Fruit fly (Drosophila melanogaster): ENCODE results near the gene CG7016.

CG7016 gene

DNA sequence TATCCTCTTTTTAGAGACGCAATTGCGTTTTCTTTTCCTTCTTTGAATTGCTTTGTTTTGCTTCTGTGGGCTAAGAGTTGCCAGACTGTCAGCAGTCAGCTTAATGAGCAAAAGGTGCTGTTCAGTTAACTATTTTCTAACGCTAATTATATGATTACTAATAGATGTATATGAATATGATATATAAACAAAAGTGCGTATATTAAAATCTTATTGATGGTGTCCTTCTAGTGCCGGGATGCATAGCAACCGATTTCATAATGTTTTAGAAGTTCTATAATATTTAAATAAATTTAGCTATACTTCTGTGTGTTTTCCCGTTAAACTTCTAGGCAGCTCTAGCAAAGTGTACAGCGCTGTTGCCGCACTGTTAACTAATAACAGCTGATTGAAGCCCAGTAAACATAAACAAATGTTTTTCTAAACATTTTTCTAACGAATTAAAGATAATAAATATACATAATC lies 32.8 kb upstream of the CG7016 start, which contains the start of the genes Kaz and CG43273 (continued):
- TF ChIP-seq dl (GFP tag; optimal IDR thresholded peaks at IDR 0.05; ENCODE audit: insufficient read depth in 1 of 2, partially characterized antibody in 2 of 2), result no peak
- TF ChIP-seq Dif (GFP tag; optimal IDR thresholded peaks at IDR 0.05; ENCODE audit: partially characterized antibody), result no peak
- no peak for TF ChIP-seq dsf (GFP tag; optimal IDR thresholded peaks at IDR 0.05; ENCODE audit: borderline replicate concordance)
- no peak for TF ChIP-seq Hr78 (GFP tag; optimal IDR thresholded peaks at IDR 0.05)
- peak; percentile 75 for TF ChIP-seq psq (GFP tag; optimal IDR thresholded peaks at IDR 0.05)
- no peak for TF ChIP-seq h (GFP tag; optimal IDR thresholded peaks at IDR 0.05)
- no peak for TF ChIP-seq Hnf4 (GFP tag; optimal IDR thresholded peaks at IDR 0.05)
- TF ChIP-seq Rel (GFP tag; optimal IDR thresholded peaks at IDR 0.05), result no peak
- no peak for TF ChIP-seq Rel (tag; optimal IDR thresholded peaks at IDR 0.05)
- TF ChIP-seq sv (GFP tag; optimal IDR thresholded peaks at IDR 0.05), result peak; percentile 15
- TF ChIP-seq Vsx2 (GFP tag; optimal IDR thresholded peaks at IDR 0.05; ENCODE audit: partially characterized antibody), result no peak
- peak in 1 of 2 experiments; percentile 68 for TF ChIP-seq foxo (GFP tag; optimal IDR thresholded peaks at IDR 0.05)

DNA sequence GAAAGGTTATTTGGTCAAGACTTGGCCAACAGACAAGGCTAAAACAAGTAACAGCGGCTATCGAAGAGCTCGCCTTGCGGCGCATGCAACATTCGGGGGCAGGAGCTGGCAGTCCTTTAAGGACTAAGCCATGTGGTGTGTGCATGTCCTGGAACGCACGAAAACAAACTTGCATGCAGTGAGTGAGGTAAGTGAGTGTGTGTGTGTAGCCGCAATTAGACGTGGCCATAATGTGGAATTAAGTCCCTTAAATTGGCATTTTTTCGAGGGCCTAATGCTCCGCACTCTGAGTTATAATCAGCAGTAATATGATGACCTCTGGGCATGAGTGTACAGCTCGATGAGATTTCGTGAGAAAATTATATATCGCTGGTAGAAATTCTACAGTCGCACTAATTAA lies 29.1 kb upstream of the CG7016 start, which contains the start of gene sosie:
sosie (plus strand) TSS at position 301 of the 400 bp plus-strand sequence.
- TF ChIP-seq dsf (GFP tag; optimal IDR thresholded peaks at IDR 0.05; ENCODE audit: borderline replicate concordance) (no peak), br (GFP tag; optimal IDR thresholded peaks at IDR 0.05) (no peak)

DNA sequence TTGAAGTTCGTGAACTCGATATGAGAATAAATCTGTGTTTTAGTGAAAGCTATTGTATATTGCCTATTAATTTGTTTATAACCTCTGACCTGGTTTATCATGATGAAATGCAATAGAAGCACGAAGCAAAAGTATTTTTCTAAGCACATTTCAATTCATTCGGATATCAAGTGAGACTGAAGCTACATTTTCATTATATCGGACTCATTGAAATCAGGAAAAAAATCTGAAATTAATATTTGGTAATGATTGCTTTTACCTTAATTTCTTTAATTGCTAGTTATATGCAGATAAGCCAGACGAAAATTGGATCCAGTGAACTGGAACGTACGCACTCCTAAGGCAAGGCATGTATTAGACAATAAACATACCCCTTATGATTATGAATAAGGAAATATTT lies 21.7 kb upstream of the CG7016 start, which contains the start of gene CG33658:
CG33658 (minus strand) TSS at position 101 of the 400 bp plus-strand sequence.
- TF ChIP-seq Vsx2 (GFP tag; optimal IDR thresholded peaks at IDR 0.05; ENCODE audit: partially characterized antibody), result no peak
- no peak for TF ChIP-seq dsf (GFP tag; optimal IDR thresholded peaks at IDR 0.05; ENCODE audit: borderline replicate concordance)
- TF ChIP-seq dl (GFP tag; optimal IDR thresholded peaks at IDR 0.05; ENCODE audit: insufficient read depth in 1 of 2, partially characterized antibody in 2 of 2), result no peak
- no peak for TF ChIP-seq jim (GFP tag; optimal IDR thresholded peaks at IDR 0.05)

DNA sequence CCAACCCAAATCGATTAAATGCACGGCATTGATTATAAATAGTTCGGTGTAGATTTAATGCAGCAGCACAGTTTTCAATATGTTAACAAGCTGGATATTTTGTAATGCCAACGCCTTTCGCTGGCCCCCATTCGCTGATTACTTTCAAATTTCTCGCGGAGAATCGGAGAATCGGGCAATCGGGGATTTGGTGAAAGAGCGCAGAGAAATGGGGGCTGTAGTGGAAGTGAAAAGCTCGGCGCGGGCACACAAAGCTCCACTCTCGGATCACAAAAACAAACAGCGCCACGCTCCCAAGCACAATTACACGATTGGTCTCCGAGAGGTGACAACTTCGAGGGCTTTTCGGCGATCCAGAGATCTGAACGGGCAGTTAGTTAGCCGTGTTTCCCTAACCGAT lies 21.1 kb upstream of the CG7016 start, which contains the start of gene Esp:
Esp (plus strand) TSS at position 301 of the 400 bp plus-strand sequence.
- TF ChIP-seq Rel (GFP tag; optimal IDR thresholded peaks at IDR 0.05) (no peak), Rel (tag; optimal IDR thresholded peaks at IDR 0.05) (no peak), h (GFP tag; optimal IDR thresholded peaks at IDR 0.05) (no peak), Sp1 (GFP tag; optimal IDR thresholded peaks at IDR 0.05) (no peak), Jra (GFP tag; optimal IDR thresholded peaks at IDR 0.05) (no peak), CG32264 (GFP tag; optimal IDR thresholded peaks at IDR 0.05) (no peak), brk (GFP tag; optimal IDR thresholded peaks at IDR 0.05) (no peak), Abd-B (GFP tag; optimal IDR thresholded peaks at IDR 0.05) (no peak), usp (GFP tag; optimal IDR thresholded peaks at IDR 0.05) (no peak), sage (GFP tag; optimal IDR thresholded peaks at IDR 0.05) (no peak), Dfd (GFP tag; optimal IDR thresholded peaks at IDR 0.05) (no peak), CG9705 (GFP tag; optimal IDR thresholded peaks at IDR 0.05) (no peak), Myc (optimal IDR thresholded peaks at IDR 0.05) (no peak), foxo (GFP tag; optimal IDR thresholded peaks at IDR 0.05) (no peak), Hnf4 (GFP tag; optimal IDR thresholded peaks at IDR 0.05) (no peak), Vsx2 (GFP tag; optimal IDR thresholded peaks at IDR 0.05; ENCODE audit: partially characterized antibody) (no peak), br (GFP tag; optimal IDR thresholded peaks at IDR 0.05) (no peak), Hr83 (GFP tag; optimal IDR thresholded peaks at IDR 0.05; ENCODE audit: poor library complexity, severe bottlenecking) (no peak)

DNA sequence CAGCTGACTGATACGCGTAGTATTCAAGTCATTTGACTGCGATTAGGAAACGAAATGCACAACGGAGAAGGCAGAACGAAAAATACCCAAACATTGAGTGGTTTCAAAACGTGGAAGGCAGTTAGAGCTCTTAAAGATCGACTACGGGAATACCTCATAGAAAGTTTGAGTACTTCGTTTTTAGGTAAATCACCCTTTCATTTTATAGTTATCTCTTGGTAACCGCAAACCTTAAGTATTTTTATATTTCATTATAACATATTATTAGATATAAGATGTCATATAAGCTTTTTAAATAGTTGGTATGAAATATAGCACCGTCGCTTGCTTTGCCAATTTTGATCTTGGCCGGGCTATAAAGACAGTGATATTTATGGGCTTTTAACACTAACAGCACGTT lies 17.6 kb upstream of the CG7016 start:
- TF ChIP-seq woc (GFP tag; optimal IDR thresholded peaks at IDR 0.05) (no peak), usp (GFP tag; optimal IDR thresholded peaks at IDR 0.05) (no peak), OdsH (GFP tag; optimal IDR thresholded peaks at IDR 0.05) (no peak)

DNA sequence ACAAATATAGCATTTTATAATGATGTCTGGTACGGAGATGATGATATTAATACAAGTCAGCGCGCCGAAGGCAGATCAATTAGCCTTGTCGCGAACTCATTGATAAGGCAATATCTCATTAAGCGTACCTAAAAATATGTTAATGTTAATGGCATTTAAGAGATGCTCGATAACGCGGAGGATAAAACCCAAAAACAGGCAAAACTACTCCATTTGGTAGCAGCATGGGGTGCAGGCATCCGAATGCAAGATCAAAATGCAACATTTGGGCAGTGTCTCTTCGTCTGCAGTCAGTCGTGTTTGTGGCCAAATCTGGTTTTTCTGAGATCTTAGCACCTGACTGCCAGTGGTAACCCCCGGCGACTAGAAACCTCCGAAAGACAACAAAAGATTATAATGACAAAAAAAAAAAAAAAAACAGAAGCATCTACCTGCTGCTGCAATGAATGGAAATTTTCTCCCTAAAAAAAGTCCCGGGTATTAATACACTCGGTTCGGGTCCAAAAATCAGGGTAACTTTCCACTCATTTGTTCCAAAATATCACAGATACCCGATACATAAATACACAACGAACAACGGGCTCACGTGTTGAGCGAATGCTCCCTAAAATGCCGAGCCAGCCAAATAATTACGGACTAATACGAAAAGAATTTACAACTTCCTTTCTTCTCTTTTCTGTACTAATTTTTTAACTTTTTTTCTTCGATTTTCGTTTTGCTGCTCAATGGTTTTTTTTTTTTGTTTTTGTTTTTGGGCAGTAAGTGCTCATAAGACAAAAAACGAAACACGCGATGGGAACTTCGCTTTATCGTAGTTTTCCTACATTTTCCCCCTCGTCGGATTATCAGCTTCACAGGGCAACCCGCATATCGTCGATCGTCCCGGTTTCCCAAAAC lies 16.5 kb upstream of the CG7016 start:
- TF ChIP-seq CG9705 (GFP tag; optimal IDR thresholded peaks at IDR 0.05), result no peak
- TF ChIP-seq Rel (GFP tag; optimal IDR thresholded peaks at IDR 0.05), result no peak
- peak; percentile 52 for TF ChIP-seq Rel (tag; optimal IDR thresholded peaks at IDR 0.05)
